Worm (Caenorhabditis elegans): Measurements from ENCODE around the gene srw-138.

DNA sequence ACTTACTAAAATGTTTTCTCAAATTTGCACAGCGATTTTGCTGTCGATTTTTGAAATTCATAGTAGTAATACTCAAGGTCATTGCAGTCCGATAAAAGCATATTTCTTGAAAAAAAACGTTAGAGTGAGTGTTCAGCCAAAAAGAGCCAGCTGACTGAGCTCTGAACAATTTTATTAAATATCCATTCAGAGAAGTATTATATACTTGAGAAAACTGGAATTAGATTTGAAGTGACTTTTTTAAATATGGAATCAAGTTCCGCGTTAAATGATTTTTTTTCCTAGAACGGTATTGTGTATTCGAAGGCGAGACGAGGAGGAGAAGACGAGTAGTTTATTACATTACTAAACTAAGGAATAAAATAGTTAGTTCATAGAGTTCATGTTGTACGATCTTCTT is 28.6 kb upstream of the srw-138 start, which contains the start of gene srw-121:
- TF ChIP-seq skn-1 (tag; optimal IDR thresholded peaks at IDR 0.05) = no peak
- no peak for TF ChIP-seq zag-1 (tag; optimal IDR thresholded peaks at IDR 0.05)
- no peak for TF ChIP-seq tbx-2 (tag; optimal IDR thresholded peaks at IDR 0.05)
- no peak for TF ChIP-seq blmp-1 (tag; optimal IDR thresholded peaks at IDR 0.05)
- no peak for TF ChIP-seq nhr-11 (tag; optimal IDR thresholded peaks at IDR 0.05)
- TF ChIP-seq pag-3 (tag; optimal IDR thresholded peaks at IDR 0.05; ENCODE audit: borderline replicate concordance, insufficient read depth) = no peak
- no peak for TF ChIP-seq unc-130 (tag; optimal IDR thresholded peaks at IDR 0.05)
- no peak for TF ChIP-seq tlp-1 (tag; optimal IDR thresholded peaks at IDR 0.05)
- no peak for TF ChIP-seq nhr-28 (tag; optimal IDR thresholded peaks at IDR 0.05)
- TF ChIP-seq hlh-4 (tag; optimal IDR thresholded peaks at IDR 0.05) = no peak
- TF ChIP-seq ama-1 (optimal IDR thresholded peaks at IDR 0.05) = no peak
- TF ChIP-seq lin-35 (GFP tag; optimal IDR thresholded peaks at IDR 0.05) = no peak
- no peak for TF ChIP-seq lin-39 (tag; optimal IDR thresholded peaks at IDR 0.05)
